Worm (Caenorhabditis elegans): ENCODE data around the gene srw-6.

The srw-6 gene

DNA sequence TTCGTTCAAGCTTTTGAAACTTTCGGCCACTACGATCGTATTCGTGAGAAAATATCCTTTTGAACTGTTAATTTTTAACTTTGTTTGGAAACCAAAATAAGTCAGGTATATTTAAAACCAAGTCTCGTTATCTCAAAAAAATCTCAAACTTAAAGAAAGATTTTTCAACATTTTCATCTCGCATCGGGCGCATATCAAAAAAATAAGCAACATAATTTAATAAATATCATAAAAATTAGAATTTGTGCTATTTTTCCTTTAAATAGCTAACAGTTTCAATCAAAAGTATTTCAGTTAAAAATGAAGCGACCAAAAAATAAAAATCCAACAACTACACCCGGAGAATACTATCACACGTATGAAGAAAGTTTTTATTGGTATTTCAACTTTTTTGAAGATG is 2.5 kb upstream of the srw-6 start, which contains the start of gene srw-7:
Gene srw-7 (plus strand): TSS at position 301 of the 400 bp plus-strand sequence.
- TF ChIP-seq dpl-1 (GFP tag; optimal IDR thresholded peaks at IDR 0.05), result no peak
- no peak for TF ChIP-seq unc-130 (GFP tag; optimal IDR thresholded peaks at IDR 0.05)
- no peak for TF ChIP-seq lin-39 (tag; optimal IDR thresholded peaks at IDR 0.05)
- no peak for TF ChIP-seq zip-2 (tag; optimal IDR thresholded peaks at IDR 0.05)
- no peak for TF ChIP-seq gei-8 (GFP tag; optimal IDR thresholded peaks at IDR 0.05)
- no peak for TF ChIP-seq Y5F2A.4 (GFP tag; optimal IDR thresholded peaks at IDR 0.05)

DNA sequence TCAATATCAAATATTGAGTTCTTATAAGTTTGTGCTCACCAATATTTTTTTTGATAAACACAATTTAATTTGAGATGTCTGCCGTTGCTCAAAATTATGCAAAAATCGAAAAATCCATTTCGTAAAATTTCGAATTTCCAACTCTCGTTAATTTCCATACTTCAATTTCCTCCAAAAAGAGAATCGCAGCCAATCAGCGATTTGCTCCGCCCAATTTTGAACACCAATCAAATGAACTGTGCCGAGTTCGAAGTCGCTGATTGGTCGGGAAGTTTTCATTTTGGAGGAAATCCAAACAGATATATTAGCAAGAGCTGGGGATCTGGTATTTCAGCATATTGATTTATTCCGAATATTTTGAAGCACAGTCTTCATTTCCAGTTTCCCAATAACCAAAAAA is 590 bp upstream of the srw-6 start:
- TF ChIP-seq hif-1 (tag; optimal IDR thresholded peaks at IDR 0.05), result no peak
- no peak for TF ChIP-seq ceh-82 (tag; optimal IDR thresholded peaks at IDR 0.05)
- TF ChIP-seq nhr-77 (tag; optimal IDR thresholded peaks at IDR 0.05), result no peak
- TF ChIP-seq daf-16 (GFP tag; optimal IDR thresholded peaks at IDR 0.05), result no peak
- TF ChIP-seq daf-16 (tag; optimal IDR thresholded peaks at IDR 0.05), result no peak
- no peak for TF ChIP-seq lin-15B (tag; optimal IDR thresholded peaks at IDR 0.05)
- no peak for TF ChIP-seq php-3 (GFP tag; IDR thresholded peaks at IDR 0.05)
- no peak for TF ChIP-seq lin-29 (GFP tag; IDR thresholded peaks at IDR 0.05)
- no peak for TF ChIP-seq lin-13 (GFP tag; optimal IDR thresholded peaks at IDR 0.05)
- TF ChIP-seq spr-3 (GFP tag; optimal IDR thresholded peaks at IDR 0.05), result no peak
- TF ChIP-seq nhr-76 (tag; optimal IDR thresholded peaks at IDR 0.05), result no peak
- TF ChIP-seq ama-1 (optimal IDR thresholded peaks at IDR 0.05), result no peak
- no peak for TF ChIP-seq nhr-111 (GFP tag; optimal IDR thresholded peaks at IDR 0.05)
- no peak for TF ChIP-seq ztf-7 (tag; optimal IDR thresholded peaks at IDR 0.05)
- TF ChIP-seq nhr-102 (tag; optimal IDR thresholded peaks at IDR 0.05), result no peak
- no peak for TF ChIP-seq saeg-2 (GFP tag; IDR thresholded peaks at IDR 0.05)
- no peak for TF ChIP-seq ces-1 (GFP tag; optimal IDR thresholded peaks at IDR 0.05)
- TF ChIP-seq lim-7 (GFP tag; IDR thresholded peaks at IDR 0.05), result no peak

DNA sequence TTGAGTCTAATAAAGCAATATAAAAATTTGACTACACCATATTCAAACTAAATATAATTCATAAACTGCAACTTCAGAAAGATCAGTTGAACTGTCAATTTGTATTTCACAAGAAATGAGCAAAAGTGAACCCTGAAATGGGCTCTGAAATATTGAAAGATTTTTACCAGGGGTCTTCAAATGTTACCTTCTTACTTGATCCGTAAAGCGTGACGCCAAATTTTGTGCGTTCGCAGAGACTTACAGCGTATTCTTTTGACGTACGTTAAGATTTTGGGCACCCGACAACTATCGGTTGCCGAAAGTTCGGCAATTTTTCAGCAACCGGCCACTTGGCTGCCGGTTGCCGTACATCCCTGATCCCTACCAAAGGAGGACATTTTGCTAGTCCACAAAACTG is 1.6 kb downstream of the srw-6 start:
- TF ChIP-seq nhr-6 (tag; optimal IDR thresholded peaks at IDR 0.05) (no peak), dpl-1 (GFP tag; optimal IDR thresholded peaks at IDR 0.05) (no peak), unc-39 (tag; optimal IDR thresholded peaks at IDR 0.05) (no peak), aha-1 (tag) (peak; percentile 94)

DNA sequence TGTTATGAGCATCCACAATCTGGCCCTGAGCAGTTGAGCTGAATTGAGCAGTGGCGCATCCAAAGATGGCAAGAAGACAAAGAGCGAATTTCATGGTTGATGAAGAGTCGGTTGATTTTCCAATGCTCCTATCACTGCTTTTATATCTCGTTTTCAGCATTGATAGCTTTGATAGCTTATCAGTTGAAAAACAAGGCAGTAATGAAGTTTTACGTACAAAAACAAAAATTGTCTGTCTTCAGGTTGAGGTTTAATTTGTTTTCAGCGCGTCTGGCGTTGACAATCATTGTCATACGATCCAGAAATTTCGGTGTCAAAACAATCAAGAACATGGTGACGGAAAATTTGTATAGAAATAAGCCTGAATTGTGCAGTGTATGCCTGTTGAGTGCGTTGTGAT is 3.1 kb downstream of the srw-6 start, which contains the start of gene scl-13:
Gene scl-13 (minus strand): TSS at position 101 of the 400 bp plus-strand sequence.
- TF ChIP-seq ceh-28 (tag; optimal IDR thresholded peaks at IDR 0.05) (no peak), nhr-25 (tag; optimal IDR thresholded peaks at IDR 0.05; ENCODE audit: borderline replicate concordance, insufficient read depth) (no peak), F26F4.8 (GFP tag; conservative IDR thresholded peaks at IDR 0.05) (no peak), Y75B8A.6 (GFP tag; IDR thresholded peaks at IDR 0.05) (no peak), nhr-6 (tag; optimal IDR thresholded peaks at IDR 0.05) (no peak), nhr-42 (GFP tag; IDR thresholded peaks at IDR 0.05) (no peak), egl-43 (GFP tag; IDR thresholded peaks at IDR 0.05) (no peak)

DNA sequence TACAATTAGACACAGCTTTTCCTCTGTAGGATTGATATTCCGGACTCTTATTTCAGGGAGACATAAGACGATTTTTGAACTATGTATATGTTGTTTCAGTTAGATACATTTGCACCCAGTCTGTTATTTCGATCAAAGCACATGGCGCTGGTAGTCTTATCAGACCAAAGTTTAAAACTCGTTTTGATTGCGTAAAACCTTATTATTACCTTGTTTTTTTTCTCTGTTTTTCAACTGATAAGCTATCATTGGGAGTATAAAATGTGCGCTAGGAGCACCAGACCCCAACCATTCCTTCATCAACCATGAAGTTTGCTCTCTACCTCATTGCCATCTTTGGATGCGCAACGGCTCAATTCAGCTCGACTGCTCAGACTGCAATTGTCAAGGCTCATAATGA is 3.9 kb downstream of the srw-6 start, which contains the start of gene scl-12:
Gene scl-12 (plus strand): TSS at position 301 of the 400 bp plus-strand sequence.
- TF ChIP-seq snpc-1.2 (GFP tag; IDR thresholded peaks at IDR 0.05) (no peak), dmd-8 (GFP tag; IDR thresholded peaks at IDR 0.05) (0 out of 2 replicates have a peak, but pooled peaks have one; percentile 31), aha-1 (tag) (peak; percentile 47), gei-8 (GFP tag; optimal IDR thresholded peaks at IDR 0.05) (no peak), tag-97 (GFP tag; IDR thresholded peaks at IDR 0.05) (no peak)
